Worm (Caenorhabditis elegans) whole organism, L3 larva: ENCODE data around the gene Y38H8A.1.

ENCODE experiments used
- nhr-28 ChIP-seq: fragments of 150-350 bp; optimal IDR thresholded peaks from 2 replicates; lab custom pipeline; 2014; ENCODE audit warnings: missing biosample characterization, missing genetic modification characterization
- snpc-4 ChIP-seq: fragments of 150-350 bp; optimal IDR thresholded peaks from 2 replicates; lab custom pipeline; 2014; ENCODE audit warnings: missing biosample characterization, missing genetic modification characterization

- TF ChIP-seq snpc-4 (tag; lab: Kevin White, UChicago) (no peak), nhr-28 (tag; lab: Kevin White, UChicago) (no peak)
These were observed 27.5 kb downstream of the Y38H8A.1 start for ce11 chrIV:13510049-13510448.
